Worm (Caenorhabditis elegans) whole organism, midembryonic: Measurements from ENCODE around the gene C07G2.5.

Experiments used
- T22C8.4 ChIP-seq: fragments of 200-800 bp; sonication (Bioruptor generic); IDR thresholded peaks from 2 replicates; pipeline ENCODE4 v1.3.6; 2022; ENCODE audit warnings: missing genetic modification characterization, missing compliant biosample characterization
- cog-1 ChIP-seq: sonication (generic microtip); optimal IDR thresholded peaks from 2 replicates; lab custom pipeline; 2016; ENCODE audit warnings: missing genetic modification characterization, missing compliant biosample characterization
- med-1 ChIP-seq: sonication (generic microtip); optimal IDR thresholded peaks from 2 replicates; lab custom pipeline; 2017; ENCODE audit warnings: missing genetic modification characterization, mild to moderate bottlenecking, missing compliant biosample characterization, antibody characterized with exemption, missing genetic modification reagents; ENCODE audit not compliant: insufficient read depth

DNA sequence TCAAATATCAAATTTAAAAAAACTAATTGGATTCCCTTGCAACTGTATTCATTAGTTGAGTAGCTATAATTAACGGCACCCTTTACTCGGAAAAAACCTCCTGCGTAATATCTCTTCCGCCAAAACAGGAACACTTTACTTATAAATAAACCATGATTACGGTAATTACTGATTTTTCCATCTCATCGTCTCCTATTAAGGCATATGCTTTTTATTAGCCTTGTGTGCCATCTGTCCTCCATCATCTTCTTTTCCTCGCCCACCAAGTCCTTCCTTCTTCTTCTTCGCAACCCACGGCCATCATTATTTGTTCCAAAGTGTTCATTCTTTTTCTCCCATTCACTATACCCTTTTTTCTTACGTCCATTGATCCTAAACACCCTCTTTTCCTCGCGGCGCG is 20.6 kb upstream of the C07G2.5 start:
- no peak for TF ChIP-seq med-1
- TF ChIP-seq T22C8.4 (GFP tag; lab: Robert Waterston, UW), result no peak
- no peak for TF ChIP-seq cog-1 (tag; lab: Kevin White, UChicago)
